Fruit fly (Drosophila melanogaster) whole organism, embryonic: ENCODE results near the gene CG13031.

Experiments
- Bteb2 ChIP-seq: fragments of 200-800 bp; sonication (Bioruptor generic); optimal IDR thresholded peaks from 2 replicates; lab custom pipeline; 2016; ENCODE audit warnings: missing biosample characterization, missing genetic modification characterization
- CG10979 ChIP-seq: fragments of 200-800 bp; sonication (Bioruptor generic); optimal IDR thresholded peaks from 2 replicates; lab custom pipeline; 2018; ENCODE audit warnings: missing biosample characterization, mild to moderate bottlenecking, missing genetic modification characterization, moderate library complexity
- CG12236 ChIP-seq: fragments of 200-800 bp; sonication (Bioruptor generic); optimal IDR thresholded peaks from 2 replicates; lab custom pipeline; 2016; ENCODE audit warnings: missing biosample characterization, missing genetic modification characterization
- CG12744 ChIP-seq: fragments of 200-800 bp; sonication (Bioruptor generic); optimal IDR thresholded peaks from 2 replicates; lab custom pipeline; 2016; ENCODE audit warnings: missing biosample characterization, missing genetic modification characterization
- CG13424 ChIP-seq: fragments of 200-800 bp; sonication (Bioruptor generic); optimal IDR thresholded peaks from 2 replicates; lab custom pipeline; 2019; ENCODE audit warnings: missing biosample characterization, mild to moderate bottlenecking, missing genetic modification characterization, moderate library complexity
- CG14050 ChIP-seq: fragments of 200-800 bp; sonication (Bioruptor generic); IDR thresholded peaks from 3 replicates; pipeline ENCODE4 v1.3.6; 2022; ENCODE audit warnings: missing biosample characterization, missing genetic modification characterization
- CG15479 ChIP-seq: fragments of 200-800 bp; sonication (Bioruptor generic); optimal IDR thresholded peaks from 3 replicates; lab custom pipeline; 2019; ENCODE audit warnings: missing biosample characterization, mild to moderate bottlenecking, missing genetic modification characterization, moderate library complexity
- CG17361 ChIP-seq: fragments of 200-800 bp; sonication (Bioruptor generic); IDR thresholded peaks from 3 replicates; pipeline ENCODE4 v1.3.6; 2022; ENCODE audit warnings: missing biosample characterization, missing genetic modification characterization
- CG17385 ChIP-seq: fragments of 200-800 bp; sonication (Bioruptor generic); optimal IDR thresholded peaks from 3 replicates; lab custom pipeline; 2018; ENCODE audit warnings: missing biosample characterization, mild to moderate bottlenecking, missing genetic modification characterization
- CG2116 ChIP-seq: fragments of 200-800 bp; sonication (Bioruptor generic); optimal IDR thresholded peaks from 3 replicates; lab custom pipeline; 2018; ENCODE audit warnings: missing biosample characterization, mild to moderate bottlenecking, missing genetic modification characterization
- CG30020 ChIP-seq: fragments of 200-800 bp; optimal IDR thresholded peaks from 2 replicates; lab custom pipeline; 2019; ENCODE audit warnings: missing biosample characterization, mild to moderate bottlenecking, missing genetic modification characterization, moderate library complexity
- CG30403 ChIP-seq: fragments of 200-800 bp; sonication (Bioruptor generic); optimal IDR thresholded peaks from 3 replicates; lab custom pipeline; 2016; ENCODE audit warnings: missing biosample characterization, missing genetic modification characterization
- CG32772 ChIP-seq: fragments of 200-800 bp; sonication (Bioruptor generic); IDR thresholded peaks from 2 replicates; pipeline ENCODE4 v1.3.6; 2022; ENCODE audit warnings: missing biosample characterization, missing genetic modification characterization
- CG3281 ChIP-seq: fragments of 200-800 bp; sonication (Bioruptor generic); optimal IDR thresholded peaks from 3 replicates; lab custom pipeline; 2017; ENCODE audit warnings: missing biosample characterization, mild to moderate bottlenecking, missing genetic modification characterization
- CG3407 ChIP-seq: fragments of 200-800 bp; sonication (Bioruptor generic); optimal IDR thresholded peaks from 2 replicates; lab custom pipeline; 2018; ENCODE audit warnings: missing biosample characterization, mild to moderate bottlenecking, missing genetic modification characterization
- CG3838 ChIP-seq: fragments of 200-800 bp; sonication (Bioruptor generic); optimal IDR thresholded peaks from 3 replicates; lab custom pipeline; 2016; ENCODE audit warnings: missing biosample characterization, missing genetic modification characterization
- CG4820 ChIP-seq: fragments of 200-800 bp; sonication (Bioruptor generic); optimal IDR thresholded peaks from 3 replicates; lab custom pipeline; 2016; ENCODE audit warnings: missing biosample characterization, missing genetic modification characterization
- CG7745 ChIP-seq: fragments of 200-800 bp; sonication (Bioruptor generic); optimal IDR thresholded peaks from 2 replicates; lab custom pipeline; 2018; ENCODE audit warnings: missing biosample characterization, mild to moderate bottlenecking, missing genetic modification characterization, moderate library complexity
- CG7786 ChIP-seq: fragments of 200-800 bp; sonication (Bioruptor generic); optimal IDR thresholded peaks from 2 replicates; lab custom pipeline; 2016; ENCODE audit warnings: missing biosample characterization, missing genetic modification characterization
- CG9817 ChIP-seq: fragments of 200-800 bp; sonication (Bioruptor generic); optimal IDR thresholded peaks from 2 replicates; lab custom pipeline; 2018; ENCODE audit warnings: missing biosample characterization, mild to moderate bottlenecking, missing genetic modification characterization, moderate library complexity
- CoRest ChIP-seq: fragments of 200-800 bp; sonication (Bioruptor generic); optimal IDR thresholded peaks from 3 replicates; lab custom pipeline; 2018; ENCODE audit warnings: missing biosample characterization, mild to moderate bottlenecking, missing genetic modification characterization, moderate library complexity
- Doc2 ChIP-seq: fragments of 200-800 bp; sonication (Bioruptor generic); IDR thresholded peaks from 2 replicates; pipeline ENCODE4 v1.3.6; 2022; ENCODE audit warnings: missing biosample characterization, missing genetic modification characterization
- Dp ChIP-seq: fragments of 200-800 bp; sonication (Bioruptor generic); optimal IDR thresholded peaks from 2 replicates; lab custom pipeline; 2018; ENCODE audit warnings: missing biosample characterization, mild to moderate bottlenecking, missing genetic modification characterization, moderate library complexity
- HLH4C ChIP-seq: fragments of 200-800 bp; sonication (Bioruptor generic); IDR thresholded peaks from 3 replicates; pipeline ENCODE4 v1.3.6; 2022; ENCODE audit warnings: missing biosample characterization, missing genetic modification characterization; ENCODE audit not compliant: partially characterized antibody
- Med ChIP-seq: fragments of 200-800 bp; sonication (Bioruptor generic); peaks from one replicate; lab custom pipeline; 2016; ENCODE audit warnings: missing biosample characterization, missing genetic modification characterization, mild to moderate bottlenecking, inconsistent platforms, moderate library complexity
- NC2β ChIP-seq: fragments of 200-800 bp; sonication (Bioruptor generic); optimal IDR thresholded peaks from 2 replicates; lab custom pipeline; 2016; ENCODE audit warnings: missing biosample characterization, missing genetic modification characterization
- NFAT ChIP-seq: fragments of 200-800 bp; sonication (Bioruptor generic); IDR thresholded peaks from 2 replicates; pipeline ENCODE4 v1.3.6; 2022; ENCODE audit warnings: missing biosample characterization, missing genetic modification characterization
- Nf-YA ChIP-seq: fragments of 200-800 bp; sonication (Bioruptor generic); IDR thresholded peaks from 2 replicates; pipeline ENCODE4 v1.3.6; 2022; ENCODE audit warnings: missing biosample characterization, missing genetic modification characterization
- Oaz ChIP-seq: fragments of 200-800 bp; sonication (Bioruptor generic); IDR thresholded peaks from 2 replicates; pipeline ENCODE4 v1.3.6; 2022; ENCODE audit warnings: missing biosample characterization, missing genetic modification characterization
- Side ChIP-seq: fragments of 200-800 bp; sonication (Bioruptor generic); optimal IDR thresholded peaks from 2 replicates; lab custom pipeline; 2016; ENCODE audit warnings: missing biosample characterization, missing genetic modification characterization
- Six4 ChIP-seq: fragments of 200-800 bp; sonication (Bioruptor generic); optimal IDR thresholded peaks from 2 replicates; lab custom pipeline; 2016; ENCODE audit warnings: missing biosample characterization, missing genetic modification characterization
- TFAM ChIP-seq: fragments of 200-800 bp; sonication (Bioruptor generic); optimal IDR thresholded peaks from 2 replicates; lab custom pipeline; 2017; ENCODE audit warnings: missing biosample characterization, missing genetic modification characterization, inconsistent platforms
- Trl ChIP-seq, 3 experiments: fragments of >200 bp in 2 of 3; fragments of 200-800 bp in 1 of 3; sonication (Bioruptor generic) in 1 of 3; optimal IDR thresholded peaks; 2 replicates in 1 of 3; 3 replicates in 2 of 3; lab custom pipeline; 2016 to 2017; ENCODE audit warnings: missing biosample characterization in 1 of 3, missing genetic modification characterization in 1 of 3
- cato ChIP-seq: fragments of 200-800 bp; sonication (Bioruptor generic); optimal IDR thresholded peaks from 2 replicates; lab custom pipeline; 2016; ENCODE audit warnings: missing biosample characterization, missing genetic modification characterization, borderline replicate concordance
- corto ChIP-seq: fragments of 200-800 bp; sonication (Bioruptor generic); optimal IDR thresholded peaks from 2 replicates; lab custom pipeline; 2016; ENCODE audit warnings: missing biosample characterization, mild to moderate bottlenecking, missing genetic modification characterization, moderate library complexity
- dati ChIP-seq: fragments of 200-800 bp; sonication (Bioruptor generic); IDR thresholded peaks from 2 replicates; pipeline ENCODE4 v1.3.6; 2022; ENCODE audit warnings: missing biosample characterization, missing genetic modification characterization
- ewg ChIP-seq: fragments of 200-800 bp; sonication (Bioruptor generic); optimal IDR thresholded peaks from 3 replicates; lab custom pipeline; 2017; ENCODE audit warnings: mild to moderate bottlenecking, missing biosample characterization, missing genetic modification reagents, missing genetic modification characterization
- exex ChIP-seq: fragments of 200-800 bp; sonication (Bioruptor generic); optimal IDR thresholded peaks from 4 replicates; lab custom pipeline; 2018; ENCODE audit warnings: missing biosample characterization, mild to moderate bottlenecking, missing genetic modification characterization, moderate library complexity
- gro ChIP-seq: fragments of 200-800 bp; sonication (Bioruptor generic); optimal IDR thresholded peaks from 2 replicates; lab custom pipeline; 2016; ENCODE audit warnings: missing biosample characterization, missing genetic modification characterization
- gsb-n ChIP-seq: fragments of 200-800 bp; sonication (Bioruptor generic); optimal IDR thresholded peaks from 3 replicates; lab custom pipeline; 2018; ENCODE audit warnings: missing biosample characterization, mild to moderate bottlenecking, missing genetic modification characterization
- ham ChIP-seq: fragments of 200-800 bp; sonication (Bioruptor generic); IDR thresholded peaks from 2 replicates; pipeline ENCODE4 v1.3.6; 2022; ENCODE audit warnings: missing biosample characterization, missing genetic modification characterization
- ken ChIP-seq: fragments of 200-800 bp; sonication (Bioruptor generic); IDR thresholded peaks from 3 replicates; pipeline ENCODE4 v1.3.6; 2022; ENCODE audit warnings: missing biosample characterization, missing genetic modification characterization
- kni ChIP-seq: fragments of 200-800 bp; sonication (Bioruptor generic); optimal IDR thresholded peaks from 3 replicates; lab custom pipeline; 2017; ENCODE audit warnings: mild to moderate bottlenecking, missing biosample characterization, missing genetic modification reagents, missing genetic modification characterization
- lbe ChIP-seq: fragments of 200-800 bp; sonication (Bioruptor generic); optimal IDR thresholded peaks from 2 replicates; lab custom pipeline; 2016; ENCODE audit warnings: missing biosample characterization, mild to moderate bottlenecking, missing genetic modification characterization
- maf-S ChIP-seq: fragments of 200-800 bp; sonication (Bioruptor generic); optimal IDR thresholded peaks from 2 replicates; lab custom pipeline; 2016; ENCODE audit warnings: missing biosample characterization, missing genetic modification characterization
- sens ChIP-seq: fragments of 200-800 bp; sonication (Bioruptor generic); peaks from one replicate; lab custom pipeline; 2016; ENCODE audit warnings: missing biosample characterization, missing genetic modification characterization
- shn ChIP-seq: fragments of 200-800 bp; sonication (Bioruptor generic); optimal IDR thresholded peaks from 3 replicates; lab custom pipeline; 2016; ENCODE audit warnings: missing biosample characterization, missing genetic modification characterization
- stc ChIP-seq: fragments of 200-800 bp; sonication (Bioruptor generic); IDR thresholded peaks from 2 replicates; pipeline ENCODE4 v1.3.6; 2022; ENCODE audit warnings: missing biosample characterization, missing genetic modification characterization
- tna ChIP-seq: fragments of 200-800 bp; sonication (Bioruptor generic); IDR thresholded peaks from 2 replicates; pipeline ENCODE4 v1.3.6; 2022; ENCODE audit warnings: missing biosample characterization, missing genetic modification characterization; ENCODE audit not compliant: partially characterized antibody
- zf30C ChIP-seq: fragments of 200-800 bp; sonication (Bioruptor generic); optimal IDR thresholded peaks from 3 replicates; lab custom pipeline; 2018; ENCODE audit warnings: missing biosample characterization, mild to moderate bottlenecking, missing genetic modification characterization

CG13031 gene

DNA sequence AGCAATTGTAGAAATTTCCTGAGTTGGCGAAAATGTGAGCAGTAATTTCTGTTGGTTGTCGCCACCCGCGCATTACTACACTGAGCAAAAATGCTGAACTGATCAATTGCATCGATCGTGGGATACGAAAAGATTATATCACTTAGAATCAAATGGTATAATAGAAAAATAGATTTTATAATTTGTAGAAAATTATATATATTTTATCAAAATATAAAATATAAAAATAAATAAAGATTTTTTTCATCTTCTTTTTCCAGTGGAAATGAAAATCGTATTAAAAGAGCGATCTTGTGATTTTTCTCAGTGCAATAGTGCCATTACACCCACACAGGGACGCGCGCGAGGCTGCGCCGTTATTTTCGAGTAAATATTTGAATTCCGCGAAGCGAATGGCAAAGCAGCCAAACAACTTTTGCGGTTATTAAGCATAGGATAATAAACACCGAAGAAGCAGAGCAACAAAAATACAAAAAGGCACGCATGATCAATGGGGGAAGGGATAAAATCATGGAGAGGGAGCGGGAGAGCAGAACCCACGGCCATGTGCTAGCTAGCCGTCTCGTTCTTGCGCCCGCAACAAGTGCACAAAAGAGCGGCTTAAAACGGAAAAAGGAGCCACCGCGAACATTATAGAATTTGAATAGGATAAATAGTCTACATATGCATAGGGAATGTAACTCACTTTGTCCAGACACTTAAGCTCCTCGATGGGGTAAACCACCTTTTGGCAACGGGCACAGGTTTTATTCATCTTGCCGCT is 14.2 kb upstream of the CG13031 start (continued):
- TF ChIP-seq Dp (GFP tag; lab: Kevin White, UChicago) = no peak
- no peak for TF ChIP-seq tna (GFP tag; lab: Robert Waterston, UW)
- no peak for TF ChIP-seq Nf-YA
- TF ChIP-seq TFAM (GFP tag; lab: Kevin White, UChicago) = no peak
- TF ChIP-seq zf30C = peak; percentile 63
- TF ChIP-seq ken (GFP tag; lab: Robert Waterston, UW) = 0 out of 3 replicates have a peak, but pooled peaks have one; percentile 32
- peak; percentile 14 for TF ChIP-seq CG2116 (GFP tag; lab: Kevin White, UChicago)
- no peak for TF ChIP-seq gro (GFP tag; lab: Kevin White, UChicago)
- TF ChIP-seq exex = no peak
- peak; percentile 36 for TF ChIP-seq Six4 (GFP tag; lab: Kevin White, UChicago)
- no peak for TF ChIP-seq ewg (GFP tag; lab: Kevin White, UChicago)
- TF ChIP-seq CG10979 (tag; lab: Kevin White, UChicago) = peak; percentile 17
- TF ChIP-seq CG14050 (GFP tag; lab: Robert Waterston, UW) = no peak
- TF ChIP-seq Oaz (GFP tag; lab: Robert Waterston, UW) = no peak
- TF ChIP-seq gsb-n (tag; lab: Kevin White, UChicago) = peak; percentile 37
- TF ChIP-seq ham (GFP tag; lab: Robert Waterston, UW) = no peak
- TF ChIP-seq Bteb2 = no peak
- no peak for TF ChIP-seq CG7745 (tag; lab: Kevin White, UChicago)
- TF ChIP-seq CG3281 (GFP tag; lab: Kevin White, UChicago) = peak; percentile 59
- TF ChIP-seq CG9817 (tag; lab: Kevin White, UChicago) = peak; percentile 24
- TF ChIP-seq CG3407 (GFP tag; lab: Kevin White, UChicago) = peak; percentile 1
- TF ChIP-seq Doc2 (GFP tag; lab: Robert Waterston, UW) = no peak
- TF ChIP-seq CG7786 = no peak
- TF ChIP-seq Med (GFP tag; lab: Kevin White, UChicago) = peak; percentile 68
- TF ChIP-seq NFAT (GFP tag; lab: Robert Waterston, UW) = 0 out of 2 replicates have a peak, but pooled peaks have one; percentile 25
- no peak for TF ChIP-seq CG12744
- no peak for TF ChIP-seq corto
- TF ChIP-seq CG30020 = no peak
- peak; percentile 19 for TF ChIP-seq lbe (GFP tag; lab: Kevin White, UChicago)
- TF ChIP-seq CG15479 (GFP tag; lab: Kevin White, UChicago) = no peak
- TF ChIP-seq CG13424 = peak; percentile 6
- TF ChIP-seq NC2β = no peak
- peak; percentile 46 for TF ChIP-seq CG17361
- peak; percentile 42 for TF ChIP-seq CG30403 (GFP tag; lab: Kevin White, UChicago)
- no peak for TF ChIP-seq maf-S
- no peak for TF ChIP-seq shn
- no peak for TF ChIP-seq CG4820 (GFP tag; lab: Kevin White, UChicago)
- TF ChIP-seq dati (GFP tag; lab: Robert Waterston, UW) = no peak
- TF ChIP-seq CG17385 (GFP tag; lab: Kevin White, UChicago) = peak; percentile 50
- TF ChIP-seq Trl (optimal IDR thresholded peaks at IDR 0.05; lab: Kevin White, UChicago) = no peak
- no peak for TF ChIP-seq Trl (GFP tag; optimal IDR thresholded peaks at IDR 0.05; lab: Kevin White, UChicago)
- no peak for TF ChIP-seq HLH4C
- TF ChIP-seq stc (GFP tag; lab: Robert Waterston, UW) = no peak; the same call in 1 of the 2 replicates
- TF ChIP-seq CG12236 (GFP tag; lab: Kevin White, UChicago) = no peak
- no peak for TF ChIP-seq CG3838
- no peak for TF ChIP-seq CG32772 (GFP tag; lab: Robert Waterston, UW)
- no peak for TF ChIP-seq cato (GFP tag; lab: Kevin White, UChicago)
- no peak for TF ChIP-seq Side
- TF ChIP-seq CoRest (tag; lab: Kevin White, UChicago) = peak; percentile 32
- TF ChIP-seq kni (GFP tag; lab: Kevin White, UChicago) = no peak
- peak; percentile 65 for TF ChIP-seq sens (GFP tag; lab: Kevin White, UChicago)
